Worm (Caenorhabditis elegans) whole organism, young adult: ENCODE measurements around the gene ZK353.2.

Experiments used
- F37B4.10 ChIP-seq: fragments of 200-800 bp; sonication (Bioruptor generic); IDR thresholded peaks from 2 replicates; pipeline ENCODE4 v1.3.6; 2022; ENCODE audit warnings: missing genetic modification characterization, missing compliant biosample characterization
- F52B5.7 ChIP-seq: sonication (generic microtip); optimal IDR thresholded peaks from 2 replicates; lab custom pipeline; 2016; ENCODE audit warnings: mild to moderate bottlenecking, missing genetic modification characterization, missing compliant biosample characterization
- Y53G8AR.9 ChIP-seq: fragments of 200-800 bp; sonication (Bioruptor generic); conservative IDR thresholded peaks from 2 replicates; pipeline ENCODE4 v1.3.6; 2022; ENCODE audit warnings: missing genetic modification reagents, missing genetic modification characterization, missing compliant biosample characterization
- akir-1 ChIP-seq: fragments of 200-800 bp; sonication (Bioruptor generic); optimal IDR thresholded peaks from 2 replicates; lab custom pipeline; 2018; ENCODE audit warnings: mild to moderate bottlenecking, missing genetic modification characterization, moderate library complexity, missing compliant biosample characterization
- ama-1 ChIP-seq, 3 experiments: fragments of 150-350 bp in 1 of 3; sonication (generic microtip) in 2 of 3; optimal IDR thresholded peaks; 2 replicates each; lab custom pipeline; 2014 to 2018; ENCODE audit warnings: missing biosample characterization in 2 of 3, missing genetic modification characterization in 2 of 3, missing genetic modification reagents in 2 of 3
- atf-7 ChIP-seq: sonication (generic microtip); optimal IDR thresholded peaks from 2 replicates; lab custom pipeline; 2017; ENCODE audit warnings: mild to moderate bottlenecking, missing genetic modification characterization, missing compliant biosample characterization
- athp-1 ChIP-seq: sonication (generic microtip); optimal IDR thresholded peaks from 2 replicates; lab custom pipeline; 2017; ENCODE audit warnings: mild to moderate bottlenecking, missing genetic modification characterization, missing compliant biosample characterization
- attf-5 ChIP-seq: fragments of 200-800 bp; sonication (Bioruptor generic); optimal IDR thresholded peaks from 2 replicates; lab custom pipeline; 2018; ENCODE audit warnings: mild to moderate bottlenecking, missing genetic modification characterization, missing compliant biosample characterization
- cebp-1 ChIP-seq, 2 experiments: fragments of 200-800 bp in 1 of 2; sonication (Bioruptor generic) in 1 of 2; sonication (generic microtip) in 1 of 2; IDR thresholded peaks in 1 of 2; optimal IDR thresholded peaks in 1 of 2; 2 replicates each; pipeline versions ENCODE4 v1.3.6 to Lab custom; 2017 to 2022; ENCODE audit warnings: missing compliant biosample characterization in 2 of 2, missing genetic modification characterization in 2 of 2, mild to moderate bottlenecking in 1 of 2, missing genetic modification reagents in 1 of 2, moderate library complexity in 1 of 2
- ceh-58 ChIP-seq: fragments of 200-800 bp; sonication (Bioruptor generic); IDR thresholded peaks from 2 replicates; pipeline ENCODE4 v1.3.6; 2022; ENCODE audit warnings: missing genetic modification characterization, missing compliant biosample characterization
- ceh-79 ChIP-seq: sonication (generic microtip); optimal IDR thresholded peaks from 2 replicates; lab custom pipeline; 2017; ENCODE audit warnings: mild to moderate bottlenecking, missing genetic modification characterization, missing compliant biosample characterization
- ceh-91 ChIP-seq: fragments of 200-800 bp; sonication (Bioruptor generic); IDR thresholded peaks from 2 replicates; pipeline ENCODE4 v1.3.6; 2022; ENCODE audit warnings: missing genetic modification reagents, missing genetic modification characterization, missing compliant biosample characterization
- dox-1 ChIP-seq: fragments of 200-800 bp; sonication (Bioruptor generic); IDR thresholded peaks from 2 replicates; pipeline ENCODE4 v1.3.6; 2022; ENCODE audit warnings: missing genetic modification reagents, missing genetic modification characterization, missing compliant biosample characterization
- dpff-1 ChIP-seq: sonication (generic microtip); optimal IDR thresholded peaks from 2 replicates; lab custom pipeline; 2017; ENCODE audit warnings: mild to moderate bottlenecking, missing genetic modification characterization, missing compliant biosample characterization
- efl-1 ChIP-seq: fragments of 150-350 bp; optimal IDR thresholded peaks from 2 replicates; lab custom pipeline; 2014; ENCODE audit warnings: missing biosample characterization, missing genetic modification reagents, missing genetic modification characterization
- egl-18 ChIP-seq: fragments of 200-800 bp; sonication (Bioruptor generic); IDR thresholded peaks from 2 replicates; pipeline ENCODE4 v1.3.6; 2022; ENCODE audit warnings: missing genetic modification reagents, missing genetic modification characterization, missing compliant biosample characterization
- fkh-3 ChIP-seq: sonication (generic microtip); optimal IDR thresholded peaks from 2 replicates; lab custom pipeline; 2016; ENCODE audit warnings: mild to moderate bottlenecking, missing genetic modification characterization, missing compliant biosample characterization
- hmg-1.2 ChIP-seq: fragments of 200-800 bp; sonication (Bioruptor generic); IDR thresholded peaks from 2 replicates; pipeline ENCODE4 v1.3.6; 2022; ENCODE audit warnings: missing genetic modification reagents, missing genetic modification characterization, missing compliant biosample characterization
- hmg-20 ChIP-seq: fragments of 200-800 bp; sonication (Bioruptor generic); IDR thresholded peaks from 2 replicates; pipeline ENCODE4 v1.3.6; 2022; ENCODE audit warnings: missing genetic modification reagents, missing genetic modification characterization, missing compliant biosample characterization
- let-607 ChIP-seq, 2 experiments: fragments of 200-800 bp in 1 of 2; sonication (Bioruptor generic) in 1 of 2; sonication (generic microtip) in 1 of 2; optimal IDR thresholded peaks; 2 replicates each; lab custom pipeline; 2016 to 2018; ENCODE audit warnings: mild to moderate bottlenecking in 2 of 2, missing compliant biosample characterization in 2 of 2, missing genetic modification characterization in 2 of 2, moderate library complexity in 2 of 2, missing genotype in 1 of 2
- lin-40 ChIP-seq: sonication (generic microtip); optimal IDR thresholded peaks from 2 replicates; lab custom pipeline; 2016; ENCODE audit warnings: missing genetic modification characterization, mild to moderate bottlenecking, missing compliant biosample characterization, missing genotype, missing genetic modification reagents
- lin-54 ChIP-seq: fragments of 200-800 bp; sonication (Bioruptor generic); optimal IDR thresholded peaks from 2 replicates; lab custom pipeline; 2018; ENCODE audit warnings: mild to moderate bottlenecking, missing genetic modification characterization, missing compliant biosample characterization
- madf-6 ChIP-seq: fragments of 200-800 bp; sonication (Bioruptor generic); IDR thresholded peaks from 2 replicates; pipeline ENCODE4 v1.3.6; 2022; ENCODE audit warnings: missing genetic modification reagents, missing genetic modification characterization, missing compliant biosample characterization
- madf-8 ChIP-seq: fragments of 200-800 bp; sonication (Bioruptor generic); conservative IDR thresholded peaks from 2 replicates; pipeline ENCODE4 v1.3.6; 2022; ENCODE audit warnings: missing genetic modification reagents, missing genetic modification characterization, missing compliant biosample characterization
- nhr-80 ChIP-seq: sonication (generic microtip); optimal IDR thresholded peaks from 2 replicates; lab custom pipeline; 2016; ENCODE audit warnings: missing genetic modification characterization, missing compliant biosample characterization
- sea-2 ChIP-seq: fragments of 200-800 bp; sonication (Bioruptor generic); IDR thresholded peaks from 2 replicates; pipeline ENCODE4 v1.3.6; 2022; ENCODE audit warnings: missing genetic modification characterization, missing compliant biosample characterization
- snpc-3.4 ChIP-seq: sonication (generic microtip); optimal IDR thresholded peaks from 2 replicates; lab custom pipeline; 2017; ENCODE audit warnings: missing genetic modification characterization, mild to moderate bottlenecking, missing compliant biosample characterization, antibody characterized with exemption, moderate library complexity, missing genotype, missing genetic modification reagents
- sptf-2 ChIP-seq: fragments of 200-800 bp; sonication (Bioruptor generic); optimal IDR thresholded peaks from 2 replicates; lab custom pipeline; 2018; ENCODE audit warnings: mild to moderate bottlenecking, missing genetic modification characterization, missing compliant biosample characterization
- tbp1 ChIP-seq: fragments of 200-800 bp; sonication (Bioruptor generic); optimal IDR thresholded peaks from 2 replicates; lab custom pipeline; 2018; ENCODE audit warnings: mild to moderate bottlenecking, missing genetic modification characterization, missing compliant biosample characterization
- zim-3 ChIP-seq: sonication (generic microtip); optimal IDR thresholded peaks from 2 replicates; lab custom pipeline; 2017; ENCODE audit warnings: mild to moderate bottlenecking, missing genetic modification characterization, moderate library complexity, missing compliant biosample characterization
- ztf-22 ChIP-seq: fragments of 200-800 bp; sonication (Bioruptor generic); optimal IDR thresholded peaks from 2 replicates; lab custom pipeline; 2018; ENCODE audit warnings: mild to moderate bottlenecking, missing genetic modification characterization, moderate library complexity, missing compliant biosample characterization
- ztf-26 ChIP-seq: sonication (generic microtip); optimal IDR thresholded peaks from 2 replicates; lab custom pipeline; 2017; ENCODE audit warnings: missing genetic modification characterization, missing compliant biosample characterization
- ztf-6 ChIP-seq: fragments of 200-800 bp; sonication (Bioruptor generic); IDR thresholded peaks from 2 replicates; pipeline ENCODE4 v1.3.6; 2022; ENCODE audit warnings: missing genetic modification reagents, missing genetic modification characterization, missing compliant biosample characterization

The ZK353.2 gene

ce11 chrIII:8370188-8370587, 28.3 kb upstream of the ZK353.2 start (continued):
- TF ChIP-seq dpff-1 (no peak), sptf-2 (GFP tag; lab: Kevin White, UChicago) (no peak), egl-18 (GFP tag; lab: Robert Waterston, UW) (no peak), efl-1 (GFP tag; lab: Kevin White, UChicago) (peak; percentile 60)

- peak in 1 of 2 experiments; percentile 2 for TF ChIP-seq let-607 (tag; optimal IDR thresholded peaks at IDR 0.05; lab: Kevin White, UChicago)
- no peak for TF ChIP-seq sea-2 (GFP tag; lab: Robert Waterston, UW)
- peak; percentile 73 for TF ChIP-seq lin-40 (tag; lab: Kevin White, UChicago)
- no peak for TF ChIP-seq athp-1 (tag; lab: Kevin White, UChicago)
- peak; percentile 4 for TF ChIP-seq attf-5 (GFP tag; lab: Kevin White, UChicago)
- peak; percentile 61 for TF ChIP-seq nhr-80 (tag; lab: Kevin White, UChicago)
- TF ChIP-seq cebp-1 (GFP tag; IDR thresholded peaks at IDR 0.05; lab: Robert Waterston, UW): no peak
- peak; percentile 68 for TF ChIP-seq cebp-1 (tag; optimal IDR thresholded peaks at IDR 0.05; lab: Kevin White, UChicago)
- TF ChIP-seq hmg-1.2 (GFP tag; lab: Robert Waterston, UW): peak; percentile 66; the same call in 1 of the 2 replicates
- TF ChIP-seq dox-1 (GFP tag; lab: Robert Waterston, UW): no peak
- TF ChIP-seq ztf-26 (tag; lab: Kevin White, UChicago): peak; percentile 24
Observed at ce11 chrIII:8370846-8371257, 27.7 kb upstream of the ZK353.2 start.

ce11 chrIII:8371595-8372305, 26.8 kb upstream of the ZK353.2 start, which contains the start of gene lmbr-1:
Gene lmbr-1 (plus strand): TSS chrIII:8372255.
- no peak for TF ChIP-seq fkh-3 (tag; lab: Kevin White, UChicago)
- no peak for TF ChIP-seq F52B5.7 (tag; lab: Kevin White, UChicago)
- TF ChIP-seq lin-54 (GFP tag; lab: Kevin White, UChicago): no peak
- TF ChIP-seq ztf-6 (GFP tag; lab: Robert Waterston, UW): no peak
- TF ChIP-seq ceh-91: no peak
- TF ChIP-seq ztf-22: no peak
- no peak for TF ChIP-seq F37B4.10 (GFP tag; lab: Robert Waterston, UW)

- no peak for TF ChIP-seq hmg-20 (GFP tag; lab: Robert Waterston, UW)
- TF ChIP-seq ama-1 (optimal IDR thresholded peaks at IDR 0.05; lab: Kevin White, UChicago): no peak
- TF ChIP-seq ama-1 (GFP tag; optimal IDR thresholded peaks at IDR 0.05; lab: Kevin White, UChicago): peak in 1 of 2 experiments; percentile 38
- peak; percentile 16; the same call in 1 of the 2 replicates for TF ChIP-seq hmg-1.2 (GFP tag; lab: Robert Waterston, UW)
- TF ChIP-seq, all 124 proteins: peak for 2
Observed at ce11 chrIII:8375000-8375399, 23.5 kb upstream of the ZK353.2 start, which contains the start of gene met-2. Gene met-2 (plus strand): TSS chrIII:8375300.

ce11 chrIII:8380645-8381044, 17.9 kb upstream of the ZK353.2 start, which contains the start of gene R05D3.12:
Gene R05D3.12 (plus strand): TSS chrIII:8380945.
- TF ChIP-seq tbp1 (GFP tag; lab: Kevin White, UChicago) (no peak), F52B5.7 (tag; lab: Kevin White, UChicago) (no peak), madf-6 (GFP tag; lab: Robert Waterston, UW) (peak; percentile 27; the same call in 1 of the 2 replicates), ceh-58 (GFP tag; lab: Robert Waterston, UW) (no peak), atf-7 (tag; lab: Kevin White, UChicago) (no peak), zim-3 (tag; lab: Kevin White, UChicago) (no peak), snpc-3.4 (no peak), Y53G8AR.9 (0 out of 2 replicates have a peak, but pooled peaks have one; percentile 16), madf-8 (GFP tag; lab: Robert Waterston, UW) (no peak), akir-1 (GFP tag; lab: Kevin White, UChicago) (no peak), ceh-79 (tag; lab: Kevin White, UChicago) (no peak)
- TF ChIP-seq, all 124 proteins: peak for 2
